Fruit fly (Drosophila melanogaster) whole organism, wandering third instar larva: ENCODE measurements around the gene CG13375.

ENCODE experiments used
- Abd-B ChIP-seq: fragments of >200 bp; optimal IDR thresholded peaks from 2 replicates; lab custom pipeline; 2017; ENCODE audit warnings: missing biosample characterization, missing genetic modification characterization
- HLH106 ChIP-seq: fragments of 200-800 bp; optimal IDR thresholded peaks from 3 replicates; lab custom pipeline; 2019; ENCODE audit warnings: missing biosample characterization, mild to moderate bottlenecking, missing genetic modification characterization, moderate library complexity
- Hr78 ChIP-seq: fragments of >200 bp; optimal IDR thresholded peaks from 2 replicates; lab custom pipeline; 2017; ENCODE audit warnings: missing biosample characterization, missing genetic modification characterization
- dl ChIP-seq, 2 experiments: fragments of 175-275, 200-275 bp in 1 of 2; fragments of 200-275 bp in 1 of 2; sonication (Bioruptor generic); optimal IDR thresholded peaks; lab custom pipeline; 2018; ENCODE audit warnings: mild to moderate bottlenecking in 2 of 2, missing biosample characterization in 2 of 2, missing genetic modification characterization in 2 of 2, moderate library complexity in 2 of 2; ENCODE audit not compliant: partially characterized antibody in 2 of 2, insufficient read depth in 1 of 2
- dmrt93B ChIP-seq: fragments of 200-800 bp; sonication (Bioruptor generic); optimal IDR thresholded peaks from 2 replicates; lab custom pipeline; 2018; ENCODE audit warnings: missing biosample characterization, mild to moderate bottlenecking, missing genetic modification characterization
- fru ChIP-seq: fragments of 200-800 bp; sonication (Bioruptor generic); optimal IDR thresholded peaks from 3 replicates; lab custom pipeline; 2016; ENCODE audit warnings: missing biosample characterization, mild to moderate bottlenecking, missing genetic modification characterization
- lola ChIP-seq: fragments of >200 bp; optimal IDR thresholded peaks from 2 replicates; lab custom pipeline; 2017; ENCODE audit warnings: missing biosample characterization, missing genetic modification characterization
- psq ChIP-seq: fragments of 200-800 bp; sonication (Bioruptor generic); optimal IDR thresholded peaks from 3 replicates; lab custom pipeline; 2017; ENCODE audit warnings: missing biosample characterization, mild to moderate bottlenecking, missing genetic modification characterization, moderate library complexity
- sage ChIP-seq: fragments of 200-800 bp; sonication (Bioruptor generic); optimal IDR thresholded peaks from 2 replicates; lab custom pipeline; 2016; ENCODE audit warnings: missing biosample characterization, mild to moderate bottlenecking, missing genetic modification characterization
- sv ChIP-seq: fragments of 200-800 bp; sonication (Bioruptor generic); optimal IDR thresholded peaks from 3 replicates; lab custom pipeline; 2016; ENCODE audit warnings: missing biosample characterization, missing genetic modification characterization

DNA sequence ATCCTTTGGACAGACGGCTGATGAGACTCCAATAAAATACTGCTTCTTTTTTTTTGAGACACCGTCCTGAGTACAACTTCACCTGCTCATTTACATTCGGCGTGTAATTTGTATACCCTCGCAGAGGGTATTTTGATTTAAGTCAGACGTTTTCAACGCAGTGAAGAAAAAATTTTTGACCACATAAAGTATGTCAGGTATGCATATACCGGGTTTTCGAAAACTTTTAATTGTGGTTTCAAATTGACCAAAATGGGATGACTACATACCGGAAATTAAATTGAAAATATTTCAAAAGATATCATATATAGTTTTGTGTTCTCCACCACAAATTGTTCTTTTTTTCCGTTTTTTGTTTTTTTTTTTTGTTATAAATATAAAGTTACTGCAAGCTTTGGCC is 46.0 kb upstream of the CG13375 start:
- TF ChIP-seq sage (GFP tag; lab: Kevin White, UChicago) (no peak), Hr78 (GFP tag; lab: Kevin White, UChicago) (no peak), fru (GFP tag; lab: Kevin White, UChicago) (no peak), dmrt93B (GFP tag; lab: Kevin White, UChicago) (no peak), sv (no peak), psq (GFP tag; lab: Kevin White, UChicago) (no peak), HLH106 (tag; lab: Kevin White, UChicago) (no peak), Abd-B (GFP tag; lab: Kevin White, UChicago) (no peak), lola (GFP tag; lab: Kevin White, UChicago) (no peak), dl (GFP tag; optimal IDR thresholded peaks at IDR 0.05; lab: Kevin White, UChicago; ENCODE audit: insufficient read depth in 1 of 2, partially characterized antibody in 2 of 2) (no peak)
